Fruit fly (Drosophila melanogaster): ENCODE measurements around the gene Ipp.

The Ipp gene

dm6 chr3R:13999531-13999930, 40.9 kb downstream of the Ipp start (continued):
- peak; percentile 56 for TF ChIP-seq fd64A (GFP tag; optimal IDR thresholded peaks at IDR 0.05)
- TF ChIP-seq Poxn (GFP tag; IDR thresholded peaks at IDR 0.05): no peak
- TF ChIP-seq CrebB (tag; optimal IDR thresholded peaks at IDR 0.05): no peak
- no peak for TF ChIP-seq CG2889 (GFP tag; IDR thresholded peaks at IDR 0.05)
- TF ChIP-seq chinmo (GFP tag; IDR thresholded peaks at IDR 0.05; ENCODE audit: partially characterized antibody): no peak
- no peak for TF ChIP-seq dati (GFP tag; IDR thresholded peaks at IDR 0.05)
- TF ChIP-seq CG17568 (GFP tag; optimal IDR thresholded peaks at IDR 0.05): no peak
- no peak; the same call in 1 of the 2 replicates for TF ChIP-seq CG11247 (GFP tag; IDR thresholded peaks at IDR 0.05)
- no peak for TF ChIP-seq CG3163 (GFP tag; optimal IDR thresholded peaks at IDR 0.05)
- TF ChIP-seq Awh (GFP tag; IDR thresholded peaks at IDR 0.05): peak; percentile 52
- no peak; the same call in 1 of the 2 replicates for TF ChIP-seq GATAe (GFP tag; conservative IDR thresholded peaks at IDR 0.05)
- TF ChIP-seq maf-S (GFP tag; optimal IDR thresholded peaks at IDR 0.05): no peak
- TF ChIP-seq CG31388 (GFP tag; optimal IDR thresholded peaks at IDR 0.05): peak; percentile 40
- TF ChIP-seq trem (tag; optimal IDR thresholded peaks at IDR 0.05): peak; percentile 4
- peak; percentile 24 for TF ChIP-seq salm (tag; optimal IDR thresholded peaks at IDR 0.05)
- TF ChIP-seq gt (GFP tag; IDR thresholded peaks at IDR 0.05): no peak
- no peak for TF ChIP-seq hbn (GFP tag; IDR thresholded peaks at IDR 0.05; ENCODE audit: partially characterized antibody)
- no peak for TF ChIP-seq C15 (GFP tag; IDR thresholded peaks at IDR 0.05)
- no peak for TF ChIP-seq hth (optimal IDR thresholded peaks at IDR 0.05)
- TF ChIP-seq CG12391 (tag; optimal IDR thresholded peaks at IDR 0.05): peak; percentile 8
- no peak for TF ChIP-seq pb (GFP tag; optimal IDR thresholded peaks at IDR 0.05)
- peak; percentile 36 for TF ChIP-seq CG10267 (tag; optimal IDR thresholded peaks at IDR 0.05)
- TF ChIP-seq Dip3 (GFP tag; optimal IDR thresholded peaks at IDR 0.05): no peak
- TF ChIP-seq Six4 (GFP tag; optimal IDR thresholded peaks at IDR 0.05): peak; percentile 57
- TF ChIP-seq Opbp (GFP tag; IDR thresholded peaks at IDR 0.05; ENCODE audit: partially characterized antibody): no peak
- peak; percentile 66; the same call in 1 of the 3 replicates for TF ChIP-seq gce (GFP tag; IDR thresholded peaks at IDR 0.05)
- no peak; the same call in 1 of the 2 replicates for TF ChIP-seq CG31224 (GFP tag; IDR thresholded peaks at IDR 0.05)
- TF ChIP-seq CG10209 (GFP tag; optimal IDR thresholded peaks at IDR 0.05): no peak
- TF ChIP-seq Dp (GFP tag; optimal IDR thresholded peaks at IDR 0.05): no peak
- no peak for TF ChIP-seq schlank (tag; optimal IDR thresholded peaks at IDR 0.05)
- TF ChIP-seq dysf (GFP tag; IDR thresholded peaks at IDR 0.05): peak; percentile 64; the same call in 2 of the 3 replicates
- TF ChIP-seq Ada2b (GFP tag; IDR thresholded peaks at IDR 0.05): peak; percentile 83
- TF ChIP-seq ase (GFP tag; IDR thresholded peaks at IDR 0.05): 0 out of 3 replicates have a peak, but pooled peaks have one; percentile 36
- no peak for TF ChIP-seq CG7928 (GFP tag; optimal IDR thresholded peaks at IDR 0.05)
- peak; percentile 46; the same call in 1 of the 2 replicates for TF ChIP-seq CG14667 (GFP tag; IDR thresholded peaks at IDR 0.05)
- TF ChIP-seq B-H2 (GFP tag; optimal IDR thresholded peaks at IDR 0.05): no peak
- no peak for TF ChIP-seq CG15073 (GFP tag; optimal IDR thresholded peaks at IDR 0.05)
- no peak for TF ChIP-seq hkb (optimal IDR thresholded peaks at IDR 0.05)
- TF ChIP-seq hkb (GFP tag; IDR thresholded peaks at IDR 0.05): peak; percentile 74
- TF ChIP-seq cato (GFP tag; optimal IDR thresholded peaks at IDR 0.05; ENCODE audit: borderline replicate concordance): no peak
- no peak for TF ChIP-seq usp (GFP tag; optimal IDR thresholded peaks at IDR 0.05)
- no peak for TF ChIP-seq Adf1 (GFP tag; IDR thresholded peaks at IDR 0.05)
- peak; percentile 69 for TF ChIP-seq D19A (tag; optimal IDR thresholded peaks at IDR 0.05)
- TF ChIP-seq Ets97D (GFP tag; optimal IDR thresholded peaks at IDR 0.05): no peak
- peak; percentile 90 for TF ChIP-seq dmrt99B (tag; optimal IDR thresholded peaks at IDR 0.05)
- no peak for TF ChIP-seq lilli (GFP tag; optimal IDR thresholded peaks at IDR 0.05)
- TF ChIP-seq NfI (GFP tag; optimal IDR thresholded peaks at IDR 0.05): no peak
- TF ChIP-seq CG4820 (GFP tag; optimal IDR thresholded peaks at IDR 0.05): peak; percentile 76
- no peak for TF ChIP-seq ab (GFP tag; optimal IDR thresholded peaks at IDR 0.05)
- TF ChIP-seq bowl (GFP tag; IDR thresholded peaks at IDR 0.05): no peak
- TF ChIP-seq Elba2 (GFP tag; optimal IDR thresholded peaks at IDR 0.05): no peak
- TF ChIP-seq Sin3A (optimal IDR thresholded peaks at IDR 0.05): no peak
- TF ChIP-seq CG13123 (GFP tag; optimal IDR thresholded peaks at IDR 0.05): no peak
